Fruit fly (Drosophila melanogaster) whole organism, pupa: ENCODE results near the gene Gr98d.

Experiments used
- CG10348 ChIP-seq: fragments of 200-800 bp; sonication (Bioruptor generic); IDR thresholded peaks from 2 replicates; pipeline ENCODE4 v1.3.6; 2022; ENCODE audit warnings: missing biosample characterization, missing genetic modification characterization
- CG12605 ChIP-seq: fragments of 200-800 bp; sonication (Bioruptor generic); IDR thresholded peaks from 2 replicates; pipeline ENCODE4 v1.3.6; 2022; ENCODE audit warnings: missing biosample characterization, missing genetic modification characterization
- CG13204 ChIP-seq: fragments of 200-800 bp; sonication (Bioruptor generic); optimal IDR thresholded peaks from 2 replicates; lab custom pipeline; 2018; ENCODE audit warnings: missing biosample characterization, mild to moderate bottlenecking, missing genetic modification characterization, moderate library complexity
- CG15710 ChIP-seq: fragments of 200-800 bp; sonication (Bioruptor generic); optimal IDR thresholded peaks from 2 replicates; lab custom pipeline; 2018; ENCODE audit warnings: missing biosample characterization, mild to moderate bottlenecking, missing genetic modification characterization, moderate library complexity
- CG17806 ChIP-seq: fragments of 200-800 bp; sonication (Bioruptor generic); optimal IDR thresholded peaks from 2 replicates; lab custom pipeline; 2018; ENCODE audit warnings: missing biosample characterization, mild to moderate bottlenecking, missing genetic modification characterization, moderate library complexity
- CG34367 ChIP-seq: fragments of 200-800 bp; sonication (Bioruptor generic); optimal IDR thresholded peaks from 2 replicates; lab custom pipeline; 2018; ENCODE audit warnings: missing biosample characterization, mild to moderate bottlenecking, missing genetic modification characterization
- CG9948 ChIP-seq: fragments of 200-800 bp; sonication (Bioruptor generic); optimal IDR thresholded peaks from 2 replicates; lab custom pipeline; 2018; ENCODE audit warnings: missing biosample characterization, mild to moderate bottlenecking, missing genetic modification characterization, moderate library complexity
- Ets98B ChIP-seq: fragments of 200-800 bp; sonication (Bioruptor generic); IDR thresholded peaks from 2 replicates; pipeline ENCODE4 v1.3.6; 2022; ENCODE audit warnings: missing biosample characterization, missing genetic modification characterization
- Pif1A ChIP-seq: fragments of 200-800 bp; sonication (Bioruptor generic); optimal IDR thresholded peaks from 3 replicates; lab custom pipeline; 2016; ENCODE audit warnings: missing biosample characterization, missing genetic modification characterization
- Snoo ChIP-seq: fragments of 200-800 bp; sonication (Bioruptor generic); optimal IDR thresholded peaks from 3 replicates; lab custom pipeline; 2017; ENCODE audit warnings: missing biosample characterization, mild to moderate bottlenecking, missing genetic modification characterization, inconsistent platforms
- rn ChIP-seq: fragments of 200-800 bp; sonication (Bioruptor generic); IDR thresholded peaks from 2 replicates; pipeline ENCODE4 v1.3.6; 2022; ENCODE audit warnings: missing biosample characterization, missing genetic modification characterization

- TF ChIP-seq CG12605 (GFP tag; lab: Robert Waterston, UW) (peak; percentile 74), CG10348 (peak; percentile 54; the same call in 1 of the 2 replicates), CG13204 (GFP tag; lab: Kevin White, UChicago) (no peak), Pif1A (peak; percentile 54), rn (GFP tag; lab: Robert Waterston, UW) (peak; percentile 53), CG17806 (tag; lab: Kevin White, UChicago) (peak; percentile 34), Ets98B (peak; percentile 84), CG9948 (tag; lab: Kevin White, UChicago) (no peak), Snoo (peak; percentile 10), CG15710 (tag; lab: Kevin White, UChicago) (peak; percentile 25), CG34367 (tag; lab: Kevin White, UChicago) (no peak)
These were observed 11.1 kb downstream of the Gr98d start for dm6 chr3R:27556972-27557371.
